Worm (Caenorhabditis elegans): ENCODE results near the gene T10D4.15.

The T10D4.15 gene

DNA sequence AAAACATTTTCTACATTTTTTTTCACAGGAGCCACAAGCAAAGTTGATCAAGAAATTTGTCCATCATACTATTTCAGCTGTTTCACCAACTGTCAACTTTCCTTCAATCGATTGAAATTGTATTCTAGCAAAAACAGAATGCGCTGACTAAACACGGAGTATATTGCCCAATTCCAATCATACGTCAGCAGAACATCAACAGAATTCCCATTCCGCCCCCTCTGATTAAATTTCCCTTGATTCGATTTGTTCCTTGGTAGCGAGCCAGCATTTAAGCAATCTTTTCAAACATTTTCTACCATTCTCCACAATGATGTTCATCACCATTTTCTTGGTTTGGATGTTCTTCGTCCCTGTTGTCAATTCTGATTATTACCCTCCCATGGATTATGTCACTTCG, at the start of gene T10D4.15:
Gene T10D4.15, plus strand, starts transcription at position 301 of the 400 bp plus-strand sequence.
- TF ChIP-seq scrt-1 (GFP tag; IDR thresholded peaks at IDR 0.05) (no peak), hmbx-1 (tag; optimal IDR thresholded peaks at IDR 0.05) (no peak), F13C5.2 (tag; optimal IDR thresholded peaks at IDR 0.05) (no peak), tra-4 (tag; optimal IDR thresholded peaks at IDR 0.05) (no peak), pes-1 (GFP tag; IDR thresholded peaks at IDR 0.05) (no peak), tbx-37 (GFP tag; conservative IDR thresholded peaks at IDR 0.05) (no peak), B0310.2 (tag; optimal IDR thresholded peaks at IDR 0.05) (no peak), ama-1 (optimal IDR thresholded peaks at IDR 0.05) (no peak), ets-7 (tag; optimal IDR thresholded peaks at IDR 0.05) (no peak), hmg-4 (GFP tag; optimal IDR thresholded peaks at IDR 0.05) (no peak), ceh-13 (GFP tag; optimal IDR thresholded peaks at IDR 0.05) (no peak), tbx-11 (GFP tag; IDR thresholded peaks at IDR 0.05) (no peak), hnd-1 (tag; optimal IDR thresholded peaks at IDR 0.05) (no peak), sea-1 (GFP tag; conservative IDR thresholded peaks at IDR 0.05) (no peak), ceh-36 (tag; optimal IDR thresholded peaks at IDR 0.05) (no peak), flt-1 (GFP tag; IDR thresholded peaks at IDR 0.05) (no peak), aly-1 (tag; optimal IDR thresholded peaks at IDR 0.05) (no peak)

DNA sequence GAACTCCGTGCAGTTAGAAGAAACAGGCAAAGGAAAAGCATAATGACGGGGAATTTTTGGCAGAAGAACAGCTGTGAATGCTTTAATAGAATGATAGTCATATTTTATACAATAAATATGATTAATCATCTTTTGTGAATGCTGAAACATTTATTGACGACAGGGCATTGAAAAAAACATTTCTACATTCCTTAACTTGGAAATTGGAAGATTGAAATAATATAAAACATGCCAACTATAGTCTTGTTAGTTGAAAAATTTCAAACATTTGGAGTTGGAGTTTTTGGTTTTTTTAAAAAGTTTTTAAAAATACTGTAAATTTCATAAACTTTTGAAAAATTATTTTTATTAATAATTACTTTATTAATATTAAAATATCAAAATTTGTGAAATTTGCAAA, 49.1 kb upstream of the T10D4.15 start, which contains the start of gene Y25C1A.14:
Gene Y25C1A.14, minus strand, starts transcription at position 101 of the 400 bp plus-strand sequence.
- TF ChIP-seq B0310.2 (tag; optimal IDR thresholded peaks at IDR 0.05) (no peak), ets-7 (tag; optimal IDR thresholded peaks at IDR 0.05) (no peak), hnd-1 (tag; optimal IDR thresholded peaks at IDR 0.05) (no peak), hmg-4 (GFP tag; optimal IDR thresholded peaks at IDR 0.05) (no peak), ceh-36 (tag; optimal IDR thresholded peaks at IDR 0.05) (no peak), hmbx-1 (tag; optimal IDR thresholded peaks at IDR 0.05) (no peak), ama-1 (optimal IDR thresholded peaks at IDR 0.05) (no peak)

DNA sequence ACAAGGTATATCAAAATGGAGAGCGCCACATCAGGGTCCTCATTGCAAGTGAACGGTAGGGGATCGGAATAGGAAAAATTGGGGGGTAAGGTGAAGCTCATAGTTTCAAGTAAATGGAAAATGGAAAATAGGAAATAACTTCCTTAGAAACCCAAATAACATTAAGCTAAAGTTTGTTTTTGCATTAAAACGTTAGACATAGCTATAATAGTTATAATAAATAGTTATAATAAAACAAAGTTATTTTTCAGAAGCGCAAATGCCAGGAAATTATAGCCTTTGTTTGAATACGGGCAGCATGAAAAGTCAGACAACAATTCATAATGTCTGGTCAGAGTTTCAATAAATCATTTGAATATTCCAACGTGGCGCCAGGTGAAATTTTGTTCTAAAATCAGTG, 45.4 kb upstream of the T10D4.15 start, which contains the start of gene srg-24:
Gene srg-24, minus strand, starts transcription at position 101 of the 400 bp plus-strand sequence.
- TF ChIP-seq ets-7 (tag; optimal IDR thresholded peaks at IDR 0.05) = no peak
- TF ChIP-seq F13C5.2 (tag; optimal IDR thresholded peaks at IDR 0.05) = no peak
- no peak for TF ChIP-seq ceh-36 (tag; optimal IDR thresholded peaks at IDR 0.05)
- no peak for TF ChIP-seq B0310.2 (tag; optimal IDR thresholded peaks at IDR 0.05)
- no peak for TF ChIP-seq ceh-13 (GFP tag; optimal IDR thresholded peaks at IDR 0.05)
- TF ChIP-seq tra-4 (tag; optimal IDR thresholded peaks at IDR 0.05) = no peak

DNA sequence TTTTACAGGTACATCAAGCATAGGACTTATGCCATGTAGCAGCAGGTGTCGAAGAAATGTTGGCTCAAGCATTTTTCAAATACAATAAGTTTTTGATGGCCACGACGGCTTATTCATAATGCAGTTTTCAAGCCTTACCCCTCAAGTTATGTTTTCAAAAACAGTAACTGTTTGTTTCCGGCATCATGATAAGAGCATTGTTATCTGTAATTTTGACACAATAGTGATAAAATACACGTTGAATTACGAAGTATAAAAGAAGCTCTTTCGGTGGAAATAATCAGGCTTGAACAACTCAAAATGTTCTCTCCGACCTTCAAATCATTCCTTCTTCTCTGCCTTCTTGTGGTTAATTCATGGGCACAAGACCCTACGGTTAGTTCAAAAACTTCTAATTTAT, 43.9 kb upstream of the T10D4.15 start, which contains the start of gene clec-121:
Gene clec-121, plus strand, starts transcription at position 301 of the 400 bp plus-strand sequence.
- TF ChIP-seq F13C5.2 (tag; optimal IDR thresholded peaks at IDR 0.05) = no peak
- no peak for TF ChIP-seq hmg-4 (GFP tag; optimal IDR thresholded peaks at IDR 0.05)
- no peak for TF ChIP-seq tra-4 (tag; optimal IDR thresholded peaks at IDR 0.05)

DNA sequence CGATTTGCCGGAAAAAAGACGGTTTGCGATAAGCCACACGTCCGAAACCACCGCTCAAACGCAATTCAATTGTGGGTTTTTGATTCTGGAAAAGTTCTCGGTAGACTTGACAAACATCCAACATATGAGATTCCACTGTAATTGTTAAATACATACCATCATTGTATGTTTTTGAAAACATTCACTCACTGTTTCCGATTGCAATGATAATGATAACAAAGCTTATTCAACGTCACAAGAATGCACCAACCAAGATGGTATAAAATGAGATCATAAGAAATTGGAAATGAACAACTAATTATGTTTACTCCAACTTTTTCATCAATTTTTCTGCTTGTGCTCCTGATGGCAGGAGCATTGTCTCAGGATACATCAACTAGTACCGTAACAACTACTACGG, 40.2 kb upstream of the T10D4.15 start, which contains the start of gene clec-122:
Gene clec-122, plus strand, starts transcription at position 301 of the 400 bp plus-strand sequence.
- TF ChIP-seq tra-4 (tag; optimal IDR thresholded peaks at IDR 0.05) (no peak), hnd-1 (tag; optimal IDR thresholded peaks at IDR 0.05) (no peak)

DNA sequence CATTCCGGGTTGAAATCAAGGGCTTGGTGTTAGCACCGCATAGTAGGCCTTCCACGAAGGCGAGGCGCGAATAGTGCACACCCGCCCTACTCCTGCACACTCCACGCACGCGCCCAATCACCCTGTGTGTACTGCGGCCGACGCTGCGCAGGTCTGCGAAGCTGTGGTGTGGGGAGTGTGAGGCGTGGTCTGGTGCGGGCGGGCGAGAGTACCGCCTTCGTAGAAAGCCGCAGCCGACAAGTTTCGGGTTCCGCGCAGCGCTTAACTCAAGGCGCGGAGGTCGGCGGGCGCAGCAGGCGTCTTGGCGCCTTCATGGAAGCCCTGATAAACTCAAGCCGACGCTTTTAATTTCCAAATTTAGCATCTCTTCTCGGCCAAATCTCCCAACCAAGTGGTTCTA, 37.8 kb upstream of the T10D4.15 start:
- no peak for TF ChIP-seq ceh-13 (GFP tag; optimal IDR thresholded peaks at IDR 0.05)
- TF ChIP-seq B0310.2 (tag; optimal IDR thresholded peaks at IDR 0.05) = no peak
- TF ChIP-seq hmg-4 (GFP tag; optimal IDR thresholded peaks at IDR 0.05) = no peak
- TF ChIP-seq tbx-11 (GFP tag; IDR thresholded peaks at IDR 0.05) = no peak
- no peak for TF ChIP-seq pes-1 (GFP tag; IDR thresholded peaks at IDR 0.05)
- no peak for TF ChIP-seq sea-1 (GFP tag; conservative IDR thresholded peaks at IDR 0.05)
- no peak for TF ChIP-seq hmbx-1 (tag; optimal IDR thresholded peaks at IDR 0.05)
- TF ChIP-seq ama-1 (optimal IDR thresholded peaks at IDR 0.05) = no peak

DNA sequence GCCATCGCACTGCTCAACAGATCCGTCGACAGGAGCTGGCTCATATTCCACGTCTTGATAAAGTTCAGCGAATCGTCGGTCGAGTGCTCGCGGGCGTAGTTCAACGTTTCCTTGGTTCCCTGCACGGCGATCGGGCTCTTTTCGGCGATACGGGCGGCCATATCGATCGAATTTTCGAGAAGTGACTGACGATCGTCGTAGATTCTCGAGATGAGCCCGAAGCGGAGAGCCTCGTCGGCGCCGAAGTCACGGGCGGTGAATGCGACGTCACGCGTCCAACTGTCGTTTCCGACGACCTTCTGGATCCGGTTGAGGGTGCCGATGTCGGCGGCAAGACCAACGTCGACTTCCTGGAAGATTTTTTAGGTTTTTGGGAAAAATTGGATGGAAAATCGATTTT, 36.4 kb upstream of the T10D4.15 start:
- TF ChIP-seq ceh-13 (GFP tag; optimal IDR thresholded peaks at IDR 0.05) (no peak), ets-7 (tag; optimal IDR thresholded peaks at IDR 0.05) (no peak), sea-1 (GFP tag; conservative IDR thresholded peaks at IDR 0.05) (no peak), tra-4 (tag; optimal IDR thresholded peaks at IDR 0.05) (no peak), pes-1 (GFP tag; IDR thresholded peaks at IDR 0.05) (no peak), B0310.2 (tag; optimal IDR thresholded peaks at IDR 0.05) (no peak), ceh-36 (tag; optimal IDR thresholded peaks at IDR 0.05) (no peak), F13C5.2 (tag; optimal IDR thresholded peaks at IDR 0.05) (no peak), hmbx-1 (tag; optimal IDR thresholded peaks at IDR 0.05) (no peak), tbx-11 (GFP tag; IDR thresholded peaks at IDR 0.05) (no peak), flt-1 (GFP tag; IDR thresholded peaks at IDR 0.05) (no peak), hmg-4 (GFP tag; optimal IDR thresholded peaks at IDR 0.05) (no peak), tbx-37 (GFP tag; conservative IDR thresholded peaks at IDR 0.05) (no peak), ama-1 (optimal IDR thresholded peaks at IDR 0.05) (no peak), hnd-1 (tag; optimal IDR thresholded peaks at IDR 0.05) (no peak), aly-1 (tag; optimal IDR thresholded peaks at IDR 0.05) (no peak), scrt-1 (GFP tag; IDR thresholded peaks at IDR 0.05) (no peak)

DNA sequence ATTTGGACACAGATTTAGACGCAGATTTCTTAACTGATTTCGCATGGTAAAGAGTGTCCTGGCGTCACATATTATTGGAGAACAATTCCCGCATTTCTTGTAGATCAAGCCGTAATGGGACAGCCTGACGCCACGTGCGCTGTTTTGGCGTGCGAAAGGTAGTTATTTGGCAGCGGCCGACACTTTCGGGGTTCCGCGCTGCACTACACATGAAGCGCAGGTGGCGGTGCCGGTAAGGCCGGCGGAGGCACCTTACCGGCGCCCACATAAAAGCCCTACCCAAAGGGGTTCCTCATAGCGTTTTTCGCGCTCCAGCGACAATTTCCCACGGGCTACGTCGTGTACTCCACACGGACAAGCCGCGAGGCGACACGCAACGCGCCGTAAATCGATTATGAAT, 35.8 kb upstream of the T10D4.15 start:
- TF ChIP-seq F13C5.2 (tag; optimal IDR thresholded peaks at IDR 0.05) = no peak
- no peak for TF ChIP-seq tbx-37 (GFP tag; conservative IDR thresholded peaks at IDR 0.05)
- no peak for TF ChIP-seq ceh-36 (tag; optimal IDR thresholded peaks at IDR 0.05)
- no peak for TF ChIP-seq pes-1 (GFP tag; IDR thresholded peaks at IDR 0.05)
- no peak for TF ChIP-seq ceh-13 (GFP tag; optimal IDR thresholded peaks at IDR 0.05)
- TF ChIP-seq hnd-1 (tag; optimal IDR thresholded peaks at IDR 0.05) = no peak
- no peak for TF ChIP-seq sea-1 (GFP tag; conservative IDR thresholded peaks at IDR 0.05)
- TF ChIP-seq B0310.2 (tag; optimal IDR thresholded peaks at IDR 0.05) = no peak
- no peak for TF ChIP-seq ama-1 (optimal IDR thresholded peaks at IDR 0.05)
- TF ChIP-seq tra-4 (tag; optimal IDR thresholded peaks at IDR 0.05) = no peak
- TF ChIP-seq ets-7 (tag; optimal IDR thresholded peaks at IDR 0.05) = no peak
- no peak for TF ChIP-seq hmbx-1 (tag; optimal IDR thresholded peaks at IDR 0.05)

Measured in whole organism, early embryonic.